Worm (Caenorhabditis elegans) whole organism, midembryonic: ENCODE results near the gene F45C12.17.

ENCODE experiments used
- T22C8.4 ChIP-seq: fragments of 200-800 bp; sonication (Bioruptor generic); IDR thresholded peaks from 2 replicates; pipeline ENCODE4 v1.3.6; 2022; ENCODE audit warnings: missing genetic modification characterization, missing compliant biosample characterization
- cog-1 ChIP-seq: sonication (generic microtip); optimal IDR thresholded peaks from 2 replicates; lab custom pipeline; 2016; ENCODE audit warnings: missing genetic modification characterization, missing compliant biosample characterization
- flt-1 ChIP-seq: fragments of 200-800 bp; sonication (Bioruptor generic); IDR thresholded peaks from 2 replicates; pipeline ENCODE4 v1.3.6; 2022; ENCODE audit warnings: missing genetic modification characterization, missing compliant biosample characterization
- klf-2 ChIP-seq: fragments of 200-800 bp; sonication (Bioruptor generic); conservative IDR thresholded peaks from 2 replicates; pipeline ENCODE4 v1.3.6; 2022; ENCODE audit warnings: missing genetic modification reagents, missing genetic modification characterization, missing compliant biosample characterization
- med-1 ChIP-seq: sonication (generic microtip); optimal IDR thresholded peaks from 2 replicates; lab custom pipeline; 2017; ENCODE audit warnings: missing genetic modification characterization, mild to moderate bottlenecking, missing compliant biosample characterization, antibody characterized with exemption, missing genetic modification reagents; ENCODE audit not compliant: insufficient read depth
- ref-1 ChIP-seq: fragments of 200-800 bp; sonication (Bioruptor generic); conservative IDR thresholded peaks from 2 replicates; pipeline ENCODE4 v1.3.6; 2022; ENCODE audit warnings: missing genetic modification reagents, missing genetic modification characterization, missing compliant biosample characterization
- tab-1 ChIP-seq: fragments of 200-800 bp; sonication (Bioruptor generic); IDR thresholded peaks from 2 replicates; pipeline ENCODE4 v1.3.6; 2022; ENCODE audit warnings: missing genetic modification characterization, missing compliant biosample characterization
- ztf-23 ChIP-seq: fragments of 200-800 bp; sonication (Bioruptor generic); IDR thresholded peaks from 2 replicates; pipeline ENCODE4 v1.3.6; 2022; ENCODE audit warnings: missing genetic modification reagents, missing genetic modification characterization, missing compliant biosample characterization

DNA sequence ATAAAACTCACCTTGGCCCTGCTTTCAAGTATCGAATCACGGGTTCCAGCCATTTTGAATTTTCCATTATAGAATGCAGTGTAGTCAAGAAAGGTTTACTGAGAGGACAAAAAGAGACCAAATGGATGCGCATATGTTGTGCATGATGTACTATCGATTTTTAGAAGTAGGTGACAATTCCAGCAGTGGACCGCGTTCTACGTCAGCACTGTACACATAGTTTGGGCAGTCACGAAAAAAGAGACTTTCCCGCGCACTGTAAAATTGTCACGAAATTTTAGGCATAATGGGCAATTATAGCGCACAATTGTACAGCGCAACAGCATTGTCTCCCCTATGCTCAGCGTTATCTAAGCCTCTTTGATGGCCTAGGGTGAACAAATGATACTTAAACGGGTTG lies 34.9 kb upstream of the F45C12.17 start, which contains the start of gene fbxc-22:
- TF ChIP-seq klf-2 (GFP tag; lab: Robert Waterston, UW) = no peak
- TF ChIP-seq flt-1 (GFP tag; lab: Robert Waterston, UW) = no peak
- TF ChIP-seq tab-1 (GFP tag; lab: Robert Waterston, UW) = no peak
- no peak for TF ChIP-seq ref-1 (GFP tag; lab: Robert Waterston, UW)
- no peak for TF ChIP-seq T22C8.4 (GFP tag; lab: Robert Waterston, UW)
- TF ChIP-seq ztf-23 (GFP tag; lab: Robert Waterston, UW) = no peak
- TF ChIP-seq cog-1 (tag; lab: Kevin White, UChicago) = no peak
- TF ChIP-seq med-1 (GFP tag; lab: Kevin White, UChicago) = no peak
